Fruit fly (Drosophila melanogaster) whole organism, adult: ENCODE data around the gene Or9a.

ENCODE experiments used
- CG11617 ChIP-seq: fragments of 200-800 bp; sonication (Bioruptor generic); optimal IDR thresholded peaks from 2 replicates; lab custom pipeline; 2017; ENCODE audit warnings: mild to moderate bottlenecking, missing biosample characterization, missing genetic modification reagents, missing genetic modification characterization
- CG12768 ChIP-seq: fragments of 200-800 bp; sonication (Bioruptor generic); optimal IDR thresholded peaks from 2 replicates; lab custom pipeline; 2017; ENCODE audit warnings: missing biosample characterization, missing genetic modification characterization, mild to moderate bottlenecking, moderate library complexity, missing genetic modification reagents
- CG14711 ChIP-seq: fragments of 200-800 bp; sonication (Bioruptor generic); optimal IDR thresholded peaks from 2 replicates; lab custom pipeline; 2018; ENCODE audit warnings: missing biosample characterization, mild to moderate bottlenecking, missing genetic modification characterization, moderate library complexity
- CG1620 ChIP-seq: fragments of 200-800 bp; sonication (Bioruptor generic); optimal IDR thresholded peaks from 2 replicates; lab custom pipeline; 2016; ENCODE audit warnings: missing biosample characterization, missing genetic modification characterization
- CG33017 ChIP-seq: fragments of 200-800 bp; sonication (Bioruptor generic); optimal IDR thresholded peaks from 2 replicates; lab custom pipeline; 2018; ENCODE audit warnings: missing biosample characterization, mild to moderate bottlenecking, missing genetic modification characterization, moderate library complexity
- CG5204 ChIP-seq: fragments of 200-800 bp; sonication (Bioruptor generic); optimal IDR thresholded peaks from 2 replicates; lab custom pipeline; 2016; ENCODE audit warnings: missing biosample characterization, missing genetic modification characterization
- CG7045 ChIP-seq: fragments of 200-800 bp; sonication (Bioruptor generic); optimal IDR thresholded peaks from 2 replicates; lab custom pipeline; 2017; ENCODE audit warnings: missing biosample characterization, mild to moderate bottlenecking, missing genetic modification characterization
- CG7101 ChIP-seq: fragments of 200-800 bp; sonication (Bioruptor generic); optimal IDR thresholded peaks from 2 replicates; lab custom pipeline; 2018; ENCODE audit warnings: missing biosample characterization, mild to moderate bottlenecking, missing genetic modification characterization, moderate library complexity
- Clk ChIP-seq: fragments of 200-800 bp; sonication (Bioruptor generic); optimal IDR thresholded peaks from 2 replicates; lab custom pipeline; 2017; ENCODE audit warnings: missing biosample characterization, missing genetic modification characterization
- Crg-1 ChIP-seq: fragments of 200-800 bp; sonication (Bioruptor generic); optimal IDR thresholded peaks from 2 replicates; lab custom pipeline; 2016; ENCODE audit warnings: missing biosample characterization, missing genetic modification characterization
- Hr96 ChIP-seq: fragments of 200-800 bp; sonication (Bioruptor generic); optimal IDR thresholded peaks from 2 replicates; lab custom pipeline; 2016; ENCODE audit warnings: missing biosample characterization, missing genetic modification characterization
- Mnt ChIP-seq: fragments of 200-800 bp; sonication (Bioruptor generic); optimal IDR thresholded peaks from 2 replicates; lab custom pipeline; 2016; ENCODE audit warnings: missing biosample characterization, mild to moderate bottlenecking, missing genetic modification characterization
- bab1 ChIP-seq: fragments of 200-800 bp; sonication (Bioruptor generic); optimal IDR thresholded peaks from 3 replicates; lab custom pipeline; 2019; ENCODE audit warnings: missing biosample characterization, mild to moderate bottlenecking, missing genetic modification characterization, moderate library complexity
- cic ChIP-seq: fragments of 200-800 bp; sonication (Bioruptor generic); optimal IDR thresholded peaks from 2 replicates; lab custom pipeline; 2017; ENCODE audit warnings: missing biosample characterization, mild to moderate bottlenecking, missing genetic modification characterization, moderate library complexity
- cnc ChIP-seq, 2 experiments: fragments of >200 bp; optimal IDR thresholded peaks; 2 replicates each; lab custom pipeline; 2017
- kay ChIP-seq: fragments of 200-800 bp; sonication (Bioruptor generic); peaks from one replicate; lab custom pipeline; 2016; ENCODE audit warnings: missing biosample characterization, missing genetic modification characterization, borderline replicate concordance
- ovo ChIP-seq: fragments of 200-800 bp; sonication (Bioruptor generic); optimal IDR thresholded peaks from 2 replicates; lab custom pipeline; 2016; ENCODE audit warnings: missing biosample characterization, missing genetic modification characterization
- pad ChIP-seq: fragments of 200-800 bp; sonication (Bioruptor generic); optimal IDR thresholded peaks from 3 replicates; lab custom pipeline; 2017; ENCODE audit warnings: missing biosample characterization, missing genetic modification characterization, mild to moderate bottlenecking, moderate library complexity, missing genetic modification reagents
- tj ChIP-seq: fragments of 200-800 bp; sonication (Bioruptor generic); optimal IDR thresholded peaks from 3 replicates; lab custom pipeline; 2017; ENCODE audit warnings: missing biosample characterization, mild to moderate bottlenecking, missing genetic modification characterization, moderate library complexity
- toe ChIP-seq: fragments of 200-800 bp; sonication (Bioruptor generic); optimal IDR thresholded peaks from 2 replicates; lab custom pipeline; 2016; ENCODE audit warnings: missing biosample characterization, missing genetic modification characterization

The Or9a gene

dm6 chrX:10454795-10455194, 4.7 kb downstream of the Or9a start, which contains the start of gene CG32683:
Gene CG32683 (minus strand): TSS chrX:10454895.
- TF ChIP-seq Crg-1 (no peak), Mnt (GFP tag; lab: Kevin White, UChicago) (no peak), CG14711 (no peak), cic (GFP tag; lab: Kevin White, UChicago) (no peak)

- no peak for TF ChIP-seq Mnt (GFP tag; lab: Kevin White, UChicago)
- TF ChIP-seq cnc (optimal IDR thresholded peaks at IDR 0.05; lab: Kevin White, UChicago) = no peak
- no peak for TF ChIP-seq CG12768 (GFP tag; lab: Kevin White, UChicago)
- no peak for TF ChIP-seq CG11617 (GFP tag; lab: Kevin White, UChicago)
- no peak for TF ChIP-seq pad (GFP tag; lab: Kevin White, UChicago)
- TF ChIP-seq kay (GFP tag; lab: Kevin White, UChicago) = no peak
- TF ChIP-seq Clk (GFP tag; lab: Kevin White, UChicago) = no peak
- TF ChIP-seq toe (GFP tag; lab: Kevin White, UChicago) = no peak
- no peak for TF ChIP-seq CG7045 (GFP tag; lab: Kevin White, UChicago)
- no peak for TF ChIP-seq ovo
- TF ChIP-seq Hr96 (GFP tag; lab: Kevin White, UChicago) = no peak
- TF ChIP-seq CG1620 (GFP tag; lab: Kevin White, UChicago) = no peak
- no peak for TF ChIP-seq CG33017 (tag; lab: Kevin White, UChicago)
- no peak for TF ChIP-seq CG5204 (GFP tag; lab: Kevin White, UChicago)
- no peak for TF ChIP-seq cic (GFP tag; lab: Kevin White, UChicago)
- TF ChIP-seq CG14711 = no peak
- TF ChIP-seq Crg-1 = no peak
- TF ChIP-seq bab1 = no peak
- no peak for TF ChIP-seq CG7101 (tag; lab: Kevin White, UChicago)
- no peak for TF ChIP-seq tj (GFP tag; lab: Kevin White, UChicago)
These were observed 26.8 kb downstream of the Or9a start, which contains the start of gene CG12640 for dm6 chrX:10432712-10433111. Gene CG12640 (minus strand): TSS chrX:10432812.

DNA sequence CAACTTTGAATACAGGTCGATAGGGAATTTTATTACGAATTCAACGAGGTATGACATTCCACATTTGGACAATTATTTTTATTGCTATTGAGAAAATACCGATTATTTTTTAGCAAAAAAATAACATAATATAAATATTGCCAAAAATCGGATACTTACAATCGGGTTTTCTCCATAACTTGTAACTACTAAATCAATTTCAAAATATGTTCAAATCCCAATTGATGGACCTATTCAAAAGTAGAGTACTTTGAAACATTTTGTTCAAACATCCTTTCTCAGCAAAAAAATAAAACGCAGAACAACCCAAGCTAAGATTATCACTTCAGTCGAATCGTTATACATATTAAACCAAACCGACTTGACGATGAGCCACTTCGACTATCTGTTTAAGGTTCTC, 42.3 kb downstream of the Or9a start, which contains the start of gene RabX2:
TSS of gene RabX2 (plus strand) at position 301 of the 400 bp plus-strand sequence.
- no peak for TF ChIP-seq cic (GFP tag; lab: Kevin White, UChicago)
